Fruit fly (Drosophila melanogaster) whole organism, embryonic: Measurements from ENCODE around the gene PIG-C.
A peak's percentile ranks its signal among the peaks of the same experiment; 100 is the strongest.

ENCODE experiments used
- Adf1 ChIP-seq: fragments of 200-800 bp; sonication (Bioruptor generic); IDR thresholded peaks from 2 replicates; pipeline ENCODE4 v1.3.6; 2022; ENCODE audit warnings: missing biosample characterization, missing genetic modification characterization
- Asciz ChIP-seq: fragments of 200-800 bp; sonication (Bioruptor generic); optimal IDR thresholded peaks from 2 replicates; lab custom pipeline; 2017; ENCODE audit warnings: missing biosample characterization, mild to moderate bottlenecking, missing genetic modification characterization, missing genetic modification reagents
- B-H1 ChIP-seq: fragments of 200-800 bp; sonication (Bioruptor generic); IDR thresholded peaks from 3 replicates; pipeline ENCODE4 v1.3.6; 2022; ENCODE audit warnings: missing biosample characterization, missing genetic modification characterization
- CG10543 ChIP-seq: fragments of 200-800 bp; sonication (Bioruptor generic); optimal IDR thresholded peaks from 3 replicates; lab custom pipeline; 2017; ENCODE audit warnings: missing biosample characterization, mild to moderate bottlenecking, missing genetic modification characterization, moderate library complexity
- CG12155 ChIP-seq: fragments of 200-800 bp; sonication (Bioruptor generic); optimal IDR thresholded peaks from 3 replicates; lab custom pipeline; 2016; ENCODE audit warnings: missing biosample characterization, missing genetic modification characterization
- CG12299 ChIP-seq: fragments of 200-800 bp; sonication (Bioruptor generic); optimal IDR thresholded peaks from 2 replicates; lab custom pipeline; 2018; ENCODE audit warnings: missing biosample characterization, mild to moderate bottlenecking, missing genetic modification characterization
- CG18764 ChIP-seq: fragments of 200-800 bp; sonication (Bioruptor generic); optimal IDR thresholded peaks from 3 replicates; lab custom pipeline; 2016; ENCODE audit warnings: missing biosample characterization, missing genetic modification characterization
- CG32772 ChIP-seq: fragments of 200-800 bp; sonication (Bioruptor generic); IDR thresholded peaks from 2 replicates; pipeline ENCODE4 v1.3.6; 2022; ENCODE audit warnings: missing biosample characterization, missing genetic modification characterization
- CG3838 ChIP-seq: fragments of 200-800 bp; sonication (Bioruptor generic); optimal IDR thresholded peaks from 3 replicates; lab custom pipeline; 2016; ENCODE audit warnings: missing biosample characterization, missing genetic modification characterization
- CG4328 ChIP-seq: fragments of 200-800 bp; sonication (Bioruptor generic); optimal IDR thresholded peaks from 3 replicates; lab custom pipeline; 2017; ENCODE audit warnings: missing biosample characterization, missing genetic modification reagents, missing genetic modification characterization
- CG5180 ChIP-seq: fragments of 200-800 bp; sonication (Bioruptor generic); optimal IDR thresholded peaks from 3 replicates; lab custom pipeline; 2017; ENCODE audit warnings: missing biosample characterization, missing genetic modification characterization, mild to moderate bottlenecking, moderate library complexity, missing genetic modification reagents
- CG6175 ChIP-seq: fragments of 200-800 bp; sonication (Bioruptor generic); IDR thresholded peaks from 3 replicates; pipeline ENCODE4 v1.3.6; 2022; ENCODE audit warnings: missing biosample characterization, missing genetic modification characterization
- CG7928 ChIP-seq: fragments of 200-800 bp; sonication (Bioruptor generic); optimal IDR thresholded peaks from 2 replicates; lab custom pipeline; 2017; ENCODE audit warnings: missing biosample characterization, mild to moderate bottlenecking, missing genetic modification characterization
- CG8924 ChIP-seq: fragments of 200-800 bp; optimal IDR thresholded peaks from 3 replicates; lab custom pipeline; 2019; ENCODE audit warnings: missing biosample characterization, mild to moderate bottlenecking, missing genetic modification characterization, moderate library complexity
- D19B ChIP-seq: fragments of 200-800 bp; sonication (Bioruptor generic); optimal IDR thresholded peaks from 2 replicates; lab custom pipeline; 2017; ENCODE audit warnings: missing biosample characterization, mild to moderate bottlenecking, missing genetic modification characterization
- Dip2 ChIP-seq: fragments of 200-800 bp; sonication (Bioruptor generic); IDR thresholded peaks from 2 replicates; pipeline ENCODE4 v1.3.6; 2022; ENCODE audit warnings: missing biosample characterization, missing genetic modification characterization
- Ets65A ChIP-seq: fragments of 200-800 bp; sonication (Bioruptor generic); peaks from one replicate; lab custom pipeline; 2016; ENCODE audit warnings: missing biosample characterization, missing genetic modification characterization
- GATAe ChIP-seq: fragments of 200-800 bp; sonication (Bioruptor generic); conservative IDR thresholded peaks from 2 replicates; pipeline ENCODE4 v1.3.6; 2022; ENCODE audit warnings: missing biosample characterization, missing genetic modification characterization
- H2.0 ChIP-seq: fragments of 200-800 bp; sonication (Bioruptor generic); IDR thresholded peaks from 2 replicates; pipeline ENCODE4 v1.3.6; 2022; ENCODE audit warnings: missing biosample characterization, missing genetic modification characterization
- Hmx ChIP-seq: fragments of 200-800 bp; sonication (Bioruptor generic); optimal IDR thresholded peaks from 2 replicates; lab custom pipeline; 2016; ENCODE audit warnings: missing biosample characterization, missing genetic modification characterization
- Hr78 ChIP-seq, 2 experiments: fragments of 200-800 bp in 1 of 2; fragments of >200 bp in 1 of 2; sonication (Bioruptor generic) in 1 of 2; optimal IDR thresholded peaks; 2 replicates each; lab custom pipeline; 2017 to 2019; ENCODE audit warnings: missing biosample characterization in 2 of 2, missing genetic modification characterization in 2 of 2, mild to moderate bottlenecking in 1 of 2, moderate library complexity in 1 of 2
- MESR4 ChIP-seq: fragments of 200-800 bp; sonication (Bioruptor generic); optimal IDR thresholded peaks from 2 replicates; lab custom pipeline; 2018; ENCODE audit warnings: missing biosample characterization, mild to moderate bottlenecking, missing genetic modification characterization, moderate library complexity
- Mad ChIP-seq: fragments of 200-800 bp; sonication (Bioruptor generic); optimal IDR thresholded peaks from 2 replicates; lab custom pipeline; 2016; ENCODE audit warnings: missing biosample characterization, missing genetic modification characterization
- Meics ChIP-seq: fragments of 200-800 bp; sonication (Bioruptor generic); optimal IDR thresholded peaks from 2 replicates; lab custom pipeline; 2017; ENCODE audit warnings: missing biosample characterization, mild to moderate bottlenecking, missing genetic modification characterization
- Nf-YC ChIP-seq: fragments of 200-800 bp; optimal IDR thresholded peaks from 3 replicates; lab custom pipeline; 2019; ENCODE audit warnings: missing biosample characterization, mild to moderate bottlenecking, missing genetic modification characterization, moderate library complexity
- Pdp1 ChIP-seq, 2 experiments: fragments of 200-800 bp; sonication (Bioruptor generic); optimal IDR thresholded peaks; 3 replicates each; lab custom pipeline; 2016; ENCODE audit warnings: missing biosample characterization in 2 of 2, missing genetic modification characterization in 2 of 2, mild to moderate bottlenecking in 1 of 2, moderate library complexity in 1 of 2
- Rx ChIP-seq: fragments of 200-800 bp; sonication (Bioruptor generic); IDR thresholded peaks from 2 replicates; pipeline ENCODE4 v1.3.6; 2022; ENCODE audit warnings: missing biosample characterization, missing genetic modification characterization
- Scr ChIP-seq: fragments of 200-800 bp; sonication (Bioruptor generic); IDR thresholded peaks from 2 replicates; pipeline ENCODE4 v1.3.6; 2022; ENCODE audit warnings: missing biosample characterization, missing genetic modification characterization; ENCODE audit not compliant: partially characterized antibody
- Ssrp ChIP-seq: fragments of 200-800 bp; sonication (Bioruptor generic); optimal IDR thresholded peaks from 2 replicates; lab custom pipeline; 2018; ENCODE audit warnings: missing biosample characterization, mild to moderate bottlenecking, missing genetic modification characterization, moderate library complexity
- Stat92E ChIP-seq, 3 experiments: fragments of >200 bp in 2 of 3; fragments of 200-800 bp in 1 of 3; sonication (Bioruptor generic) in 1 of 3; optimal IDR thresholded peaks; 2 replicates each; lab custom pipeline; 2017 to 2019; ENCODE audit warnings: missing biosample characterization in 3 of 3, missing genetic modification characterization in 3 of 3, mild to moderate bottlenecking in 1 of 3, moderate library complexity in 1 of 3
- Tbp ChIP-seq: fragments of >200 bp; optimal IDR thresholded peaks from 2 replicates; lab custom pipeline; 2018; ENCODE audit warnings: missing biosample characterization, missing genetic modification characterization
- ato ChIP-seq: fragments of 200-800 bp; sonication (Bioruptor generic); IDR thresholded peaks from 2 replicates; pipeline ENCODE4 v1.3.6; 2022; ENCODE audit warnings: missing biosample characterization, missing genetic modification characterization; ENCODE audit not compliant: partially characterized antibody
- bbx ChIP-seq: fragments of 200-800 bp; sonication (Bioruptor generic); IDR thresholded peaks from 2 replicates; pipeline ENCODE4 v1.3.6; 2022; ENCODE audit warnings: missing biosample characterization, missing genetic modification characterization; ENCODE audit not compliant: partially characterized antibody
- disco-r ChIP-seq: fragments of 200-800 bp; sonication (Bioruptor generic); optimal IDR thresholded peaks from 2 replicates; lab custom pipeline; 2016; ENCODE audit warnings: missing biosample characterization, missing genetic modification characterization
- fd64A ChIP-seq: fragments of 200-800 bp; sonication (Bioruptor generic); optimal IDR thresholded peaks from 3 replicates; lab custom pipeline; 2018; ENCODE audit warnings: missing biosample characterization, mild to moderate bottlenecking, missing genetic modification characterization
- fd96Cb ChIP-seq: fragments of 200-800 bp; sonication (Bioruptor generic); optimal IDR thresholded peaks from 2 replicates; lab custom pipeline; 2018; ENCODE audit warnings: missing biosample characterization, mild to moderate bottlenecking, missing genetic modification characterization, moderate library complexity
- gce ChIP-seq: fragments of 200-800 bp; sonication (Bioruptor generic); IDR thresholded peaks from 3 replicates; pipeline ENCODE4 v1.3.6; 2022; ENCODE audit warnings: missing biosample characterization, missing genetic modification characterization
- gcm ChIP-seq: fragments of 200-800 bp; sonication (Bioruptor generic); optimal IDR thresholded peaks from 2 replicates; lab custom pipeline; 2019; ENCODE audit warnings: missing biosample characterization, mild to moderate bottlenecking, missing genetic modification characterization, moderate library complexity
- gfzf ChIP-seq: fragments of 200-800 bp; sonication (Bioruptor generic); optimal IDR thresholded peaks from 2 replicates; lab custom pipeline; 2016; ENCODE audit warnings: missing biosample characterization, mild to moderate bottlenecking, missing genetic modification characterization, moderate library complexity
- gro ChIP-seq: fragments of 200-800 bp; sonication (Bioruptor generic); optimal IDR thresholded peaks from 2 replicates; lab custom pipeline; 2016; ENCODE audit warnings: missing biosample characterization, missing genetic modification characterization
- hb ChIP-seq: fragments of 200-800 bp; sonication (Bioruptor generic); IDR thresholded peaks from 3 replicates; pipeline ENCODE4 v1.3.6; 2022; ENCODE audit warnings: missing biosample characterization, missing genetic modification characterization; ENCODE audit not compliant: partially characterized antibody
- nerfin-1 ChIP-seq: fragments of 200-800 bp; sonication (Bioruptor generic); optimal IDR thresholded peaks from 3 replicates; lab custom pipeline; 2019; ENCODE audit warnings: missing biosample characterization, mild to moderate bottlenecking, missing genetic modification characterization, moderate library complexity
- onecut ChIP-seq: fragments of 200-800 bp; sonication (Bioruptor generic); IDR thresholded peaks from 2 replicates; pipeline ENCODE4 v1.3.6; 2022; ENCODE audit warnings: missing biosample characterization, missing genetic modification characterization
- repo ChIP-seq: fragments of 200-800 bp; sonication (Bioruptor generic); optimal IDR thresholded peaks from 2 replicates; lab custom pipeline; 2016; ENCODE audit warnings: missing biosample characterization, missing genetic modification characterization
- ro ChIP-seq: fragments of 200-800 bp; sonication (Bioruptor generic); IDR thresholded peaks from 2 replicates; pipeline ENCODE4 v1.3.6; 2022; ENCODE audit warnings: missing biosample characterization, missing genetic modification characterization
- sisA ChIP-seq: fragments of 200-800 bp; sonication (Bioruptor generic); IDR thresholded peaks from 2 replicates; pipeline ENCODE4 v1.3.6; 2022; ENCODE audit warnings: missing biosample characterization, missing genetic modification characterization
- slou ChIP-seq: fragments of 200-800 bp; sonication (Bioruptor generic); optimal IDR thresholded peaks from 3 replicates; lab custom pipeline; 2016; ENCODE audit warnings: missing biosample characterization, missing genetic modification characterization
- sna ChIP-seq: fragments of 200-800 bp; sonication (Bioruptor generic); IDR thresholded peaks from 2 replicates; pipeline ENCODE4 v1.3.6; 2022; ENCODE audit warnings: missing biosample characterization, missing genetic modification characterization; ENCODE audit not compliant: partially characterized antibody
- toy ChIP-seq: fragments of 200-800 bp; sonication (Bioruptor generic); IDR thresholded peaks from 2 replicates; pipeline ENCODE4 v1.3.6; 2022; ENCODE audit warnings: missing biosample characterization, missing genetic modification characterization
- zf30C ChIP-seq: fragments of 200-800 bp; sonication (Bioruptor generic); optimal IDR thresholded peaks from 3 replicates; lab custom pipeline; 2018; ENCODE audit warnings: missing biosample characterization, mild to moderate bottlenecking, missing genetic modification characterization

The PIG-C gene

dm6 chr3L:3319223-3319643 lies at the start of gene PIG-C, which contains the start of the genes CG12016 and Dpm2 (continued):
- peak; percentile 72 for TF ChIP-seq CG12155 (GFP tag; lab: Kevin White, UChicago)
- no peak for TF ChIP-seq slou
- no peak for TF ChIP-seq fd64A (GFP tag; lab: Kevin White, UChicago)
- TF ChIP-seq CG4328 = peak; percentile 58
- TF ChIP-seq repo (GFP tag; lab: Kevin White, UChicago) = peak; percentile 52
- 0 out of 2 replicates have a peak, but pooled peaks have one; percentile 26 for TF ChIP-seq Rx
- no peak for TF ChIP-seq Asciz (GFP tag; lab: Kevin White, UChicago)
- peak; percentile 50 for TF ChIP-seq gcm (GFP tag; lab: Kevin White, UChicago)
- TF ChIP-seq bbx (GFP tag; lab: Robert Waterston, UW) = peak; percentile 95
- TF ChIP-seq ro (GFP tag; lab: Robert Waterston, UW) = no peak
- peak; percentile 76 for TF ChIP-seq CG10543 (GFP tag; lab: Kevin White, UChicago)
- TF ChIP-seq fd96Cb = peak; percentile 45
- TF ChIP-seq onecut (GFP tag; lab: Robert Waterston, UW) = 0 out of 2 replicates have a peak, but pooled peaks have one; percentile 7
- peak; percentile 71 for TF ChIP-seq sisA (GFP tag; lab: Robert Waterston, UW)
- TF ChIP-seq CG7928 = peak; percentile 38
- peak; percentile 1 for TF ChIP-seq Tbp (GFP tag; lab: Kevin White, UChicago)
- TF ChIP-seq gfzf (GFP tag; lab: Kevin White, UChicago) = peak; percentile 68
- no peak for TF ChIP-seq zf30C
- peak; percentile 97 for TF ChIP-seq sna (GFP tag; lab: Robert Waterston, UW)
- peak; percentile 70 for TF ChIP-seq Nf-YC
- peak; percentile 73 for TF ChIP-seq Mad (GFP tag; lab: Kevin White, UChicago)
- TF ChIP-seq nerfin-1 (tag; lab: Kevin White, UChicago) = peak; percentile 65
- TF ChIP-seq Ssrp (tag; lab: Kevin White, UChicago) = peak; percentile 64
- no peak for TF ChIP-seq Meics (GFP tag; lab: Kevin White, UChicago)
- no peak for TF ChIP-seq gce (GFP tag; lab: Robert Waterston, UW)
- TF ChIP-seq D19B (GFP tag; lab: Kevin White, UChicago) = no peak
- TF ChIP-seq CG32772 = peak; percentile 57; the same call in 1 of the 2 replicates
- TF ChIP-seq Adf1 (GFP tag; lab: Robert Waterston, UW) = 0 out of 2 replicates have a peak, but pooled peaks have one; percentile 14
- no peak for TF ChIP-seq Dip2 (GFP tag; lab: Robert Waterston, UW)
- TF ChIP-seq Scr (GFP tag; lab: Robert Waterston, UW) = peak; percentile 98
- TF ChIP-seq B-H1 = peak; percentile 38; the same call in 1 of the 3 replicates
- peak; percentile 83 for TF ChIP-seq gro (GFP tag; lab: Kevin White, UChicago)
- peak; percentile 96 for TF ChIP-seq Ets65A (GFP tag; lab: Kevin White, UChicago)
- TF ChIP-seq toy = no peak
- no peak for TF ChIP-seq disco-r
- no peak; the same call in 1 of the 2 replicates for TF ChIP-seq H2.0 (GFP tag; lab: Robert Waterston, UW)
- TF ChIP-seq CG6175 = no peak
- TF ChIP-seq CG5180 (GFP tag; lab: Kevin White, UChicago) = no peak
- peak; percentile 34 for TF ChIP-seq CG12299
- TF ChIP-seq ato = peak; percentile 91
- TF ChIP-seq MESR4 (GFP tag; lab: Kevin White, UChicago) = no peak
- TF ChIP-seq Stat92E (GFP tag; optimal IDR thresholded peaks at IDR 0.05; lab: Kevin White, UChicago) = no peak
- TF ChIP-seq GATAe = no peak
- no peak for TF ChIP-seq CG8924 (tag; lab: Kevin White, UChicago)
- TF ChIP-seq hb (GFP tag; lab: Robert Waterston, UW) = peak; percentile 96
- peak; percentile 36 for TF ChIP-seq CG18764 (GFP tag; lab: Kevin White, UChicago)
- peak; percentile 27 for TF ChIP-seq CG3838
- peak; percentile 19 for TF ChIP-seq Hmx (GFP tag; lab: Kevin White, UChicago)
- TF ChIP-seq Pdp1 (GFP tag; optimal IDR thresholded peaks at IDR 0.05; lab: Kevin White, UChicago) = peak; percentile 68 to 89
- no peak for TF ChIP-seq Hr78 (GFP tag; optimal IDR thresholded peaks at IDR 0.05; lab: Kevin White, UChicago)
